Worm (Caenorhabditis elegans) whole organism, L4/young adult: Measurements from ENCODE around the gene F28C10.1.

Experiments used
- W03F9.2 ChIP-seq: fragments of 150-350 bp; optimal IDR thresholded peaks from 2 replicates; lab custom pipeline; 2014; ENCODE audit warnings: missing biosample characterization, missing genetic modification characterization
- him-1 ChIP-seq: sonication (generic microtip); optimal IDR thresholded peaks from 2 replicates; lab custom pipeline; 2016; ENCODE audit warnings: missing genotype, missing genetic modification reagents, missing genetic modification characterization, missing compliant biosample characterization

DNA sequence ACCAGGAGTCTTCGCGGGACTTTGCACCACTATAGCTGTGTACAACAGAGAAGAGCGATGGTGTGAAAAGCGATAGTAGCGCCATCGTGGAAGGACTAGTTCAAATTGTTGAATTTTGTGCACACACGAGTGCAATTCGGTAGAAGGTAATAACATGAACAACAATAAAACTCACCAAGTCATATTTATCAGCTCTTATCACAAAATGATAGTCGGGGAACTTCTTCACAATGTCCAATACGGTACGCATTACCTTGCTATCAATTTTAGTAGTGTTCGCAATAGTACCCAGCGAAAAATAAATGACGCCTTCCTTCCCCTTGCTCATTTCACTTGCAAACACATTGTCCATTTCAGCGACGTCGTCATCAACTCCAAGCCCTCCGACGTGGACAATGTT, 15.2 kb upstream of the F28C10.1 start:
- TF ChIP-seq him-1 (no peak), W03F9.2 (tag; lab: Kevin White, UChicago) (no peak)
